Worm (Caenorhabditis elegans) whole organism, L1 larva: ENCODE measurements around the gene B0303.16.

ENCODE experiments used
- ama-1 ChIP-seq: fragments of 150-350 bp; optimal IDR thresholded peaks from 2 replicates; lab custom pipeline; 2014
- ces-1 ChIP-seq: fragments of 150-350 bp; optimal IDR thresholded peaks from 2 replicates; lab custom pipeline; 2014; ENCODE audit warnings: missing biosample characterization, missing genetic modification reagents, missing genetic modification characterization
- unc-130 ChIP-seq: fragments of 150-350 bp; optimal IDR thresholded peaks from 2 replicates; lab custom pipeline; 2017; ENCODE audit warnings: missing biosample characterization, missing genetic modification characterization, inconsistent platforms

DNA sequence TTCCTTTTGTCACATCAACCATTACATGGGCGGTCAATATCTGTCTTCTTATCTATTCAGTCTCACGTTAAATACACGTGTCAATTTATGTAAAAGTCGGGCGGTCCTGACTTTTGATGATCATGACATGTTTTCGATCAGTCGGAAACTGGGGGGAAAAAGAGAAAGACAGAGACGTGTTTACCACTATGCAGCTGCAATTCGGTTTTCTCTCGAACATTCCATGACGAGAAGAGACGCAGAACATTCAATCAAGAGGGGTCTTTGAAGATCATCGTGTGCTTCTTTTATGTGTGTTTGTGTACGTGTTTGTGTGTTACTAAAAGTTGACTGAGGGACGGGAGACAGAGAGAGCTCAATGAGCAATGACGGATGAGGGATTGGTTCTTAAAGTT, 46.5 kb upstream of the B0303.16 start:
- no peak for TF ChIP-seq ces-1
- peak; percentile 96 for TF ChIP-seq unc-130
- TF ChIP-seq ama-1: peak; percentile 91
